Worm (Caenorhabditis elegans): Measurements from ENCODE around the gene Y4C6B.1.
"Not testable (repeated sequence)": the region's sequence is repeated elsewhere in the genome, so short reads cannot be mapped to it uniquely, and the experiment has no call there.

Gene Y4C6B.1

ce11 chrIV:5332178-5332577 is 22.1 kb upstream of the Y4C6B.1 start, which contains the start of gene Y4C6B.3:
TSS of gene Y4C6B.3 (plus strand) at chrIV:5332478.
- TF ChIP-seq klf-2 (GFP tag; conservative IDR thresholded peaks at IDR 0.05) (no peak), ref-1 (GFP tag; conservative IDR thresholded peaks at IDR 0.05) (no peak), tab-1 (GFP tag; IDR thresholded peaks at IDR 0.05) (no peak)

ce11 chrIV:5333484-5333883 is 20.8 kb upstream of the Y4C6B.1 start:
- TF ChIP-seq ztf-23 (GFP tag; IDR thresholded peaks at IDR 0.05) (no peak), flt-1 (GFP tag; IDR thresholded peaks at IDR 0.05) (no peak), T22C8.4 (GFP tag; IDR thresholded peaks at IDR 0.05) (no peak), tab-1 (GFP tag; IDR thresholded peaks at IDR 0.05) (no peak)

ce11 chrIV:5334518-5334917 is 19.8 kb upstream of the Y4C6B.1 start:
- no peak; the same call in 1 of the 2 replicates for TF ChIP-seq flt-1 (GFP tag; IDR thresholded peaks at IDR 0.05)
- TF ChIP-seq tab-1 (GFP tag; IDR thresholded peaks at IDR 0.05), result no peak
- TF ChIP-seq ztf-29 (GFP tag; IDR thresholded peaks at IDR 0.05), result 0 out of 2 replicates have a peak, but pooled peaks have one; percentile 50
- no peak for TF ChIP-seq med-1 (GFP tag; optimal IDR thresholded peaks at IDR 0.05; ENCODE audit: insufficient read depth)
- TF ChIP-seq T22C8.4 (GFP tag; IDR thresholded peaks at IDR 0.05), result no peak
- no peak; the same call in none of the 2 replicates for TF ChIP-seq klf-2 (GFP tag; conservative IDR thresholded peaks at IDR 0.05)
- no peak for TF ChIP-seq ref-1 (GFP tag; conservative IDR thresholded peaks at IDR 0.05)
- TF ChIP-seq cog-1 (tag; optimal IDR thresholded peaks at IDR 0.05), result no peak
- TF ChIP-seq ztf-23 (GFP tag; IDR thresholded peaks at IDR 0.05), result peak; percentile 85

ce11 chrIV:5337649-5338048 is 16.6 kb upstream of the Y4C6B.1 start:
- TF ChIP-seq ref-1 (GFP tag; conservative IDR thresholded peaks at IDR 0.05) (no peak), med-1 (GFP tag; optimal IDR thresholded peaks at IDR 0.05; ENCODE audit: insufficient read depth) (no peak), T22C8.4 (GFP tag; IDR thresholded peaks at IDR 0.05) (no peak), flt-1 (GFP tag; IDR thresholded peaks at IDR 0.05) (no peak), ztf-23 (GFP tag; IDR thresholded peaks at IDR 0.05) (no peak), klf-2 (GFP tag; conservative IDR thresholded peaks at IDR 0.05) (no peak), cog-1 (tag; optimal IDR thresholded peaks at IDR 0.05) (no peak), tab-1 (GFP tag; IDR thresholded peaks at IDR 0.05) (no peak), ztf-29 (GFP tag; IDR thresholded peaks at IDR 0.05) (no peak)

- TF ChIP-seq ztf-29 (GFP tag; IDR thresholded peaks at IDR 0.05) (no peak), ztf-23 (GFP tag; IDR thresholded peaks at IDR 0.05) (no peak), T22C8.4 (GFP tag; IDR thresholded peaks at IDR 0.05) (no peak), cog-1 (tag; optimal IDR thresholded peaks at IDR 0.05) (no peak), flt-1 (GFP tag; IDR thresholded peaks at IDR 0.05) (no peak), ref-1 (GFP tag; conservative IDR thresholded peaks at IDR 0.05) (no peak), tab-1 (GFP tag; IDR thresholded peaks at IDR 0.05) (no peak), klf-2 (GFP tag; conservative IDR thresholded peaks at IDR 0.05) (no peak), med-1 (GFP tag; optimal IDR thresholded peaks at IDR 0.05; ENCODE audit: insufficient read depth) (no peak)
Measured at ce11 chrIV:5339255-5339654, 15.0 kb upstream of the Y4C6B.1 start, which contains the start of gene Y4C6B.2. TSS of gene Y4C6B.2 (plus strand) at chrIV:5339574.

- TF ChIP-seq ztf-23 (GFP tag; IDR thresholded peaks at IDR 0.05) (no peak), tab-1 (GFP tag; IDR thresholded peaks at IDR 0.05) (no peak), cog-1 (tag; optimal IDR thresholded peaks at IDR 0.05) (no peak), flt-1 (GFP tag; IDR thresholded peaks at IDR 0.05) (no peak), ref-1 (GFP tag; conservative IDR thresholded peaks at IDR 0.05) (no peak)
Measured at ce11 chrIV:5344168-5344567, 10.1 kb upstream of the Y4C6B.1 start.

- TF ChIP-seq ref-1 (GFP tag; conservative IDR thresholded peaks at IDR 0.05); tab-1 (GFP tag; IDR thresholded peaks at IDR 0.05); klf-2 (GFP tag; conservative IDR thresholded peaks at IDR 0.05): not testable (repeated sequence)
Measured at ce11 chrIV:5350480-5351193, 3.7 kb upstream of the Y4C6B.1 start, which contains the start of gene gba-4. TSS of gene gba-4 (minus strand) at chrIV:5350897.

- TF ChIP-seq ztf-29 (GFP tag; IDR thresholded peaks at IDR 0.05) (no peak), flt-1 (GFP tag; IDR thresholded peaks at IDR 0.05) (no peak), med-1 (GFP tag; optimal IDR thresholded peaks at IDR 0.05; ENCODE audit: insufficient read depth) (no peak), klf-2 (GFP tag; conservative IDR thresholded peaks at IDR 0.05) (no peak), T22C8.4 (GFP tag; IDR thresholded peaks at IDR 0.05) (no peak), tab-1 (GFP tag; IDR thresholded peaks at IDR 0.05) (no peak), ref-1 (GFP tag; conservative IDR thresholded peaks at IDR 0.05) (no peak), cog-1 (tag; optimal IDR thresholded peaks at IDR 0.05) (no peak), ztf-23 (GFP tag; IDR thresholded peaks at IDR 0.05) (no peak)
Measured at ce11 chrIV:5353364-5353763, 924 bp upstream of the Y4C6B.1 start, which contains the start of gene Y4C6B.7. TSS of gene Y4C6B.7 (minus strand) at chrIV:5353464.

ce11 chrIV:5354564-5354963 is 276 bp downstream of the Y4C6B.1 start:
- no peak for TF ChIP-seq med-1 (GFP tag; optimal IDR thresholded peaks at IDR 0.05; ENCODE audit: insufficient read depth)
- no peak for TF ChIP-seq ztf-23 (GFP tag; IDR thresholded peaks at IDR 0.05)

ce11 chrIV:5360533-5360932 is 6.2 kb downstream of the Y4C6B.1 start, which contains the start of gene F41H10.5:
TSS of gene F41H10.5 (plus strand) at chrIV:5360907.
- no peak for TF ChIP-seq med-1 (GFP tag; optimal IDR thresholded peaks at IDR 0.05; ENCODE audit: insufficient read depth)
- TF ChIP-seq ref-1 (GFP tag; conservative IDR thresholded peaks at IDR 0.05), result no peak
- no peak for TF ChIP-seq ztf-29 (GFP tag; IDR thresholded peaks at IDR 0.05)
- TF ChIP-seq ztf-23 (GFP tag; IDR thresholded peaks at IDR 0.05), result no peak
- no peak for TF ChIP-seq cog-1 (tag; optimal IDR thresholded peaks at IDR 0.05)
- TF ChIP-seq tab-1 (GFP tag; IDR thresholded peaks at IDR 0.05), result no peak
- TF ChIP-seq klf-2 (GFP tag; conservative IDR thresholded peaks at IDR 0.05), result no peak
- no peak for TF ChIP-seq flt-1 (GFP tag; IDR thresholded peaks at IDR 0.05)
- TF ChIP-seq T22C8.4 (GFP tag; IDR thresholded peaks at IDR 0.05), result no peak

Measured in whole organism, midembryonic.